Worm (Caenorhabditis elegans) whole organism, L2 larva: ENCODE results near the gene srbc-40.

Source experiments
- C34F6.9 ChIP-seq: fragments of 150-350 bp; optimal IDR thresholded peaks from 2 replicates; lab custom pipeline; 2014; ENCODE audit warnings: missing biosample characterization, missing genetic modification characterization
- F13H6.1 ChIP-seq: sonication (generic microtip); optimal IDR thresholded peaks from 2 replicates; lab custom pipeline; 2016; ENCODE audit warnings: missing genetic modification characterization, missing compliant biosample characterization
- R02D3.7 ChIP-seq: fragments of 150-350 bp; optimal IDR thresholded peaks from 2 replicates; lab custom pipeline; 2014; ENCODE audit warnings: missing biosample characterization, missing genetic modification characterization
- Y55F3AM.14 ChIP-seq: fragments of 200-800 bp; sonication (Bioruptor generic); optimal IDR thresholded peaks from 2 replicates; lab custom pipeline; 2018; ENCODE audit warnings: mild to moderate bottlenecking, missing genetic modification characterization, missing compliant biosample characterization
- ZK546.5 ChIP-seq: sonication (generic microtip); optimal IDR thresholded peaks from 2 replicates; lab custom pipeline; 2017; ENCODE audit warnings: missing biosample characterization, missing genetic modification characterization
- alr-1 ChIP-seq: fragments of 150-350 bp; optimal IDR thresholded peaks from 2 replicates; lab custom pipeline; 2014; ENCODE audit warnings: missing biosample characterization, missing genetic modification characterization
- aly-2 ChIP-seq: fragments of 150-350 bp; optimal IDR thresholded peaks from 2 replicates; lab custom pipeline; 2014; ENCODE audit warnings: missing biosample characterization, missing genetic modification characterization
- ama-1 ChIP-seq: fragments of 150-350 bp; optimal IDR thresholded peaks from 2 replicates; lab custom pipeline; 2018; ENCODE audit warnings: inconsistent platforms
- blmp-1 ChIP-seq: sonication (generic microtip); optimal IDR thresholded peaks from 2 replicates; lab custom pipeline; 2017; ENCODE audit warnings: missing genetic modification characterization, mild to moderate bottlenecking, missing compliant biosample characterization, antibody characterized with exemption, moderate library complexity; ENCODE audit not compliant: insufficient read depth
- ceh-82 ChIP-seq: fragments of 150-350 bp; optimal IDR thresholded peaks from 2 replicates; lab custom pipeline; 2014; ENCODE audit warnings: missing biosample characterization, missing genetic modification characterization
- dmd-4 ChIP-seq: sonication (generic microtip); optimal IDR thresholded peaks from 2 replicates; lab custom pipeline; 2017; ENCODE audit warnings: missing biosample characterization, missing genetic modification characterization
- egl-27 ChIP-seq: sonication (generic microtip); optimal IDR thresholded peaks from 3 replicates; lab custom pipeline; 2017; ENCODE audit warnings: missing biosample characterization, missing genetic modification reagents, missing genetic modification characterization
- elt-1 ChIP-seq: fragments of 150-350 bp; optimal IDR thresholded peaks from 2 replicates; lab custom pipeline; 2014; ENCODE audit warnings: missing biosample characterization, missing genetic modification characterization
- elt-3 ChIP-seq: sonication (generic microtip); optimal IDR thresholded peaks from 2 replicates; lab custom pipeline; 2017; ENCODE audit warnings: missing biosample characterization, missing genetic modification characterization
- fos-1 ChIP-seq: fragments of 150-350 bp; optimal IDR thresholded peaks from 2 replicates; lab custom pipeline; 2014; ENCODE audit warnings: missing biosample characterization, missing genetic modification characterization
- gmeb-1 ChIP-seq: fragments of 150-350 bp; optimal IDR thresholded peaks from 2 replicates; lab custom pipeline; 2014; ENCODE audit warnings: missing biosample characterization, missing genetic modification characterization
- lin-11 ChIP-seq: fragments of 150-350 bp; sonication (generic microtip); optimal IDR thresholded peaks from 2 replicates; lab custom pipeline; 2014; ENCODE audit warnings: missing biosample characterization, missing genetic modification characterization, inconsistent platforms, mixed read lengths
- lin-13 ChIP-seq: fragments of 150-350 bp; optimal IDR thresholded peaks from 2 replicates; lab custom pipeline; 2014; ENCODE audit warnings: missing biosample characterization, missing genetic modification reagents, missing genetic modification characterization
- lin-39 ChIP-seq: fragments of 150-350 bp; optimal IDR thresholded peaks from 2 replicates; lab custom pipeline; 2014; ENCODE audit warnings: missing biosample characterization, missing genetic modification reagents, missing genetic modification characterization
- lsy-2 ChIP-seq, 2 experiments: fragments of 150-350 bp in 1 of 2; sonication (generic microtip) in 1 of 2; optimal IDR thresholded peaks; 2 replicates each; lab custom pipeline; 2014 to 2017; ENCODE audit warnings: missing biosample characterization in 2 of 2, missing genetic modification characterization in 2 of 2
- mbf-1 ChIP-seq: sonication (generic microtip); optimal IDR thresholded peaks from 2 replicates; lab custom pipeline; 2017; ENCODE audit warnings: missing biosample characterization, missing genetic modification characterization
- nhr-10 ChIP-seq: sonication (generic microtip); optimal IDR thresholded peaks from 2 replicates; lab custom pipeline; 2017; ENCODE audit warnings: missing biosample characterization, missing genetic modification characterization
- nhr-11 ChIP-seq: fragments of 150-350 bp; optimal IDR thresholded peaks from 2 replicates; lab custom pipeline; 2014; ENCODE audit warnings: missing biosample characterization, missing genetic modification characterization
- nhr-12 ChIP-seq: fragments of 150-350 bp; optimal IDR thresholded peaks from 2 replicates; lab custom pipeline; 2014; ENCODE audit warnings: missing biosample characterization, missing genetic modification characterization
- nhr-129 ChIP-seq: fragments of 150-350 bp; optimal IDR thresholded peaks from 2 replicates; lab custom pipeline; 2014; ENCODE audit warnings: missing biosample characterization, missing genetic modification characterization
- nhr-21 ChIP-seq: fragments of 150-350 bp; optimal IDR thresholded peaks from 2 replicates; lab custom pipeline; 2014; ENCODE audit warnings: missing biosample characterization, missing genetic modification characterization
- nhr-23 ChIP-seq: fragments of 150-350 bp; optimal IDR thresholded peaks from 2 replicates; lab custom pipeline; 2014; ENCODE audit warnings: missing biosample characterization, missing genetic modification reagents, missing genetic modification characterization
- nhr-237 ChIP-seq: fragments of 150-350 bp; optimal IDR thresholded peaks from 2 replicates; lab custom pipeline; 2014; ENCODE audit warnings: missing biosample characterization, missing genetic modification characterization
- nhr-77 ChIP-seq: fragments of 150-350 bp; optimal IDR thresholded peaks from 2 replicates; lab custom pipeline; 2014; ENCODE audit warnings: missing biosample characterization, missing genetic modification characterization
- peb-1 ChIP-seq: fragments of 150-350 bp; optimal IDR thresholded peaks from 2 replicates; lab custom pipeline; 2014; ENCODE audit warnings: missing biosample characterization, missing genetic modification characterization
- sem-4 ChIP-seq: fragments of 150-350 bp; optimal IDR thresholded peaks from 2 replicates; lab custom pipeline; 2014; ENCODE audit warnings: missing biosample characterization, missing genetic modification reagents, missing genetic modification characterization
- skn-1 ChIP-seq: sonication (generic microtip); optimal IDR thresholded peaks from 2 replicates; lab custom pipeline; 2017; ENCODE audit warnings: missing biosample characterization, missing genetic modification characterization
- sma-3 ChIP-seq: sonication (generic microtip); optimal IDR thresholded peaks from 2 replicates; lab custom pipeline; 2016; ENCODE audit warnings: missing genetic modification reagents, missing genetic modification characterization, missing compliant biosample characterization
- snpc-4 ChIP-seq: fragments of 150-350 bp; optimal IDR thresholded peaks from 2 replicates; lab custom pipeline; 2014; ENCODE audit warnings: missing biosample characterization, missing genetic modification characterization
- unc-39 ChIP-seq: fragments of 150-350 bp; optimal IDR thresholded peaks from 2 replicates; lab custom pipeline; 2014; ENCODE audit warnings: missing biosample characterization, missing genetic modification characterization
- unc-55 ChIP-seq: fragments of 150-350 bp; sonication (generic microtip); optimal IDR thresholded peaks from 3 replicates; lab custom pipeline; 2014; ENCODE audit warnings: missing biosample characterization, missing genetic modification reagents, missing genetic modification characterization
- zag-1 ChIP-seq: fragments of 150-350 bp; optimal IDR thresholded peaks from 2 replicates; lab custom pipeline; 2014; ENCODE audit warnings: missing biosample characterization, missing genetic modification characterization
- ztf-1 ChIP-seq: fragments of 200-800 bp; sonication (Bioruptor generic); conservative IDR thresholded peaks from 2 replicates; pipeline ENCODE4 v1.3.6; 2022; ENCODE audit warnings: missing genetic modification characterization, missing compliant biosample characterization
- ztf-11 ChIP-seq: sonication (generic microtip); optimal IDR thresholded peaks from 2 replicates; lab custom pipeline; 2017; ENCODE audit warnings: missing biosample characterization, missing genetic modification characterization
- ztf-4 ChIP-seq: fragments of 150-350 bp; optimal IDR thresholded peaks from 2 replicates; lab custom pipeline; 2014; ENCODE audit warnings: missing biosample characterization, missing genetic modification characterization

Gene srbc-40

DNA sequence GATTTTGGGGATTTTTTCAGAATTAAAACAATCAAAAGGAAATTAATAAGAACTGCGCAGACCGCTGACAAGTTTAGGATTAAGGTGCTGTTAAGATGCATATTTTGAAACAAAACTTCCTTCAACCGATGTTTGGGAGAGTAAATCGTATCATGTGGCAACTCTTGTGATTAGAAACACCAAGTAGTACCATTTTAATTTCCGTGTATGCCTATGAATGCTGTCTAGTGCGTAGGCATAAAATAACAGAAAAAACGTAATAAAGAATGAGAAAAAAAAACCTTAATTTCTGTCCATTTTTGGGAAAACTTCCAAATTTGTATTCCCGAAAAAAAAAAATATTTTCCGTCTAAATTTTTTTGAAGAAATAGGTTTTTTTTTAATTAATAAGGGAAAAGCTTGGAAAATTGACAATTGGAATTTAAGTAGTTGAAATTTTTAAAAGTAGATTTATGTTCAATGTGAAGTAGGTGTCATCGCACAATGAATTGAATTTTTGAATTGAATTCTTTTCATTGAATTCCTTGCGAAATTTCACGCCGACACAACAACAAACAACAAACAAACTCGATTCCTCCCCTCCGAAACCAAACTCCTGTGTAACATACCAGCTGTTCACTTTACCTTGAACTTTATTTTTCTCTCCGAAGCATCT, 33.2 kb upstream of the srbc-40 start, which contains the start of the genes str-262 and srp-1:
Gene str-262 (minus strand): TSS at position 101 of the 655 bp plus-strand sequence.
Gene srp-1 (plus strand): TSS at position 605 of the 655 bp plus-strand sequence.
- no peak for TF ChIP-seq nhr-77 (tag; lab: Kevin White, UChicago)
- no peak for TF ChIP-seq dmd-4 (tag; lab: Kevin White, UChicago)
- no peak for TF ChIP-seq nhr-11 (tag; lab: Kevin White, UChicago)

DNA sequence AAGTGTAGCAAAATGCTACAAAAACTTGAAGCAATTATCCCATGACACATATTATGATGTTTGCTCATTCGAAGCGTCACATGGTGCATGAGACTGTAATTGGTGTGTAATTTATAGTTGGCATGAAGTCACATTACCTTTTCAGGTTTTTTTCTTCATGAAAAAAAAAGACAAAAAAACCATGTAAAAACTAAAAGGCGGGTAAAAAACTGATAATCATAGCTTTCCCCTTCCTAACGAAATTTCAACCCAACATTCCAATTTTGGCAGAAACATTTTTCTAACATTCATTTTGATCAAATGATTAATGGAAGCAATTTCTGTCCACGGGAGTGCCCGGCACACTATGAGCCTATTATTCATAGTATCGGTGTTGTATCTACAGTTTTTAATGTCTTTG, 28.4 kb upstream of the srbc-40 start, which contains the start of gene sri-4:
Gene sri-4 (plus strand): TSS at position 301 of the 400 bp plus-strand sequence.
- no peak for TF ChIP-seq ceh-82
- no peak for TF ChIP-seq lin-11
- no peak for TF ChIP-seq elt-1 (tag; lab: Kevin White, UChicago)
- TF ChIP-seq unc-39: no peak
- TF ChIP-seq peb-1 (tag; lab: Kevin White, UChicago): no peak
- no peak for TF ChIP-seq dmd-4 (tag; lab: Kevin White, UChicago)
- no peak for TF ChIP-seq zag-1 (tag; lab: Kevin White, UChicago)
- no peak for TF ChIP-seq lin-39
- no peak for TF ChIP-seq ztf-1
- TF ChIP-seq R02D3.7 (tag; lab: Kevin White, UChicago): no peak
- TF ChIP-seq nhr-12 (tag; lab: Kevin White, UChicago): no peak
- TF ChIP-seq Y55F3AM.14 (GFP tag; lab: Kevin White, UChicago): no peak
- no peak for TF ChIP-seq unc-55 (GFP tag; lab: Kevin White, UChicago)
- TF ChIP-seq nhr-237 (tag; lab: Kevin White, UChicago): no peak
- no peak for TF ChIP-seq mbf-1 (tag; lab: Kevin White, UChicago)
- no peak for TF ChIP-seq elt-3 (tag; lab: Kevin White, UChicago)
- no peak for TF ChIP-seq C34F6.9 (tag; lab: Kevin White, UChicago)
- TF ChIP-seq skn-1 (tag; lab: Kevin White, UChicago): no peak
- TF ChIP-seq aly-2 (tag; lab: Kevin White, UChicago): no peak

DNA sequence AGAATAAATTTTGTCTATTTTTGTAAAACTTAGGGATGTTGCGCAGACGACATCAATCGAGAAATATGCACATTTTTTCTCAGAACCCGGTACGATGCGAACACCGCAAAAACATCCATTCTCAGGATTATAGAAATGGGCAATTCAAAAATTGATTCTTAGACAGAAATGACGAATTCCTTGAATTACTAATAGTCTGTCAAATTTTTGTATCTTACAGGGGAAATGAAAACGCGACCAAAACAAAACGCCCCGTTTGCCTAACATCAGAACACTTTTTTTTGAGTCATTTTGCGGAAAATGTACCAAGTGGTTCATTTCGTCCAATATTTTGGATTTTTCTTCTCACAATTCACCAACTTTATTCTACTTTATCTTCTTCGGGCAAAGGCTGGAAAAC, 23.7 kb upstream of the srbc-40 start, which contains the start of gene str-134:
Gene str-134 (plus strand): TSS at position 301 of the 400 bp plus-strand sequence.
- TF ChIP-seq elt-1 (tag; lab: Kevin White, UChicago) (no peak), peb-1 (tag; lab: Kevin White, UChicago) (no peak), nhr-77 (tag; lab: Kevin White, UChicago) (no peak), ztf-11 (tag; lab: Kevin White, UChicago) (no peak), ztf-4 (tag; lab: Kevin White, UChicago) (no peak), gmeb-1 (tag; lab: Kevin White, UChicago) (no peak)

DNA sequence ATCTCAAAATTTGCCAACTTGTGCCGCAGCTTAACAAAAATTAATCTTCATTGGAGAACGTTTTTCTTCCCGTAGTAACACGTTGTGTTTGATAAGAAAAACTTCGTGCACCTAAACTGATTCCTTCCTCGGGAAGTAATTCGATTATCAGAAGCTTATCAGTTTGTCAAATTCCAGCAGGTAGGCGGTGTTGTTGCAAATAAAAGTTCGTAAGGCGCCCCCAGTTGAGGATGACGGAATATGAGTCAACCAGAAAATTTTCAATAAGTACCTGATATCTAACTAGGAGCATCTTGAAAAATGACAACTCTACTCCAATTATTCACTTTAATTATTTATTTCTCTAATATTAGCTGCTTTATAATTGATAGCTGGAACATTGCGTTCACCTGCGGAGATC, 22.2 kb upstream of the srbc-40 start, which contains the start of gene C05E4.7:
Gene C05E4.7 (plus strand): TSS at position 301 of the 400 bp plus-strand sequence.
- TF ChIP-seq F13H6.1 (tag; lab: Kevin White, UChicago) (no peak), snpc-4 (tag; lab: Kevin White, UChicago) (no peak), ZK546.5 (tag; lab: Kevin White, UChicago) (no peak), egl-27 (no peak), unc-55 (GFP tag; lab: Kevin White, UChicago) (no peak), nhr-129 (tag; lab: Kevin White, UChicago) (no peak), alr-1 (tag; lab: Kevin White, UChicago) (no peak), sma-3 (GFP tag; lab: Kevin White, UChicago) (no peak), Y55F3AM.14 (GFP tag; lab: Kevin White, UChicago) (no peak), blmp-1 (tag; lab: Kevin White, UChicago) (no peak), lin-13 (no peak)

DNA sequence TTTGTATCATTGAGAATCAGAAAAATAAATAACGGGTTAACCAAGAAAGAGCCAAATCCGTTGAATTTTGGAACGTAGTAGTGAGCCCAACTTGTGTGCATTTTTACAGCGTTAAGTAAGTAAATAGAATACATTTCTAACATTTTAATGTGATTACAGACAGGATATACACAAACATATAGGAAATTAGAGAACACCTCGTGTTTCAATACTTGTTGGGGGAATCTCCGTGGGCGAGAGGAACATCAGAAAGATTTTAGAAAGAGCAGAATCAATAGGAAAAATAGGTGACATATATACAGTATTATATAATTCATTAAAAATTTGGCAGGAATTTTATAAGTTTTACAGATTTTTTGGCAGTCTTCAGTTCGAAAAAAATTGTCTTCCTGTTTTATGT, 19.1 kb upstream of the srbc-40 start, which contains the start of gene srj-24:
Gene srj-24 (minus strand): TSS at position 101 of the 400 bp plus-strand sequence.
- no peak for TF ChIP-seq mbf-1 (tag; lab: Kevin White, UChicago)
- TF ChIP-seq ztf-11 (tag; lab: Kevin White, UChicago): no peak
- TF ChIP-seq Y55F3AM.14 (GFP tag; lab: Kevin White, UChicago): no peak
- TF ChIP-seq gmeb-1 (tag; lab: Kevin White, UChicago): no peak
- TF ChIP-seq skn-1 (tag; lab: Kevin White, UChicago): no peak
- TF ChIP-seq nhr-10 (tag; lab: Kevin White, UChicago): no peak
- TF ChIP-seq lsy-2 (tag; optimal IDR thresholded peaks at IDR 0.05; lab: Kevin White, UChicago): no peak
- no peak for TF ChIP-seq nhr-21 (tag; lab: Kevin White, UChicago)
- no peak for TF ChIP-seq fos-1 (tag; lab: Kevin White, UChicago)
- no peak for TF ChIP-seq ama-1 (lab: Kevin White, UChicago)
- no peak for TF ChIP-seq dmd-4 (tag; lab: Kevin White, UChicago)
- TF ChIP-seq egl-27: no peak
- no peak for TF ChIP-seq unc-55 (GFP tag; lab: Kevin White, UChicago)
- no peak for TF ChIP-seq unc-39
- no peak for TF ChIP-seq nhr-23
- no peak for TF ChIP-seq ZK546.5 (tag; lab: Kevin White, UChicago)
- no peak for TF ChIP-seq nhr-129 (tag; lab: Kevin White, UChicago)
- TF ChIP-seq alr-1 (tag; lab: Kevin White, UChicago): no peak
- no peak for TF ChIP-seq sem-4
